Fruit fly (Drosophila melanogaster) ovary, adult (tissue): ENCODE results near the gene mh.

Source experiments
- CG17801 ChIP-seq: fragments of 200-800 bp; optimal IDR thresholded peaks from 2 replicates; lab custom pipeline; 2019; ENCODE audit warnings: missing biosample characterization, mild to moderate bottlenecking, missing genetic modification characterization, moderate library complexity; ENCODE audit not compliant: partially characterized antibody

Gene mh

DNA sequence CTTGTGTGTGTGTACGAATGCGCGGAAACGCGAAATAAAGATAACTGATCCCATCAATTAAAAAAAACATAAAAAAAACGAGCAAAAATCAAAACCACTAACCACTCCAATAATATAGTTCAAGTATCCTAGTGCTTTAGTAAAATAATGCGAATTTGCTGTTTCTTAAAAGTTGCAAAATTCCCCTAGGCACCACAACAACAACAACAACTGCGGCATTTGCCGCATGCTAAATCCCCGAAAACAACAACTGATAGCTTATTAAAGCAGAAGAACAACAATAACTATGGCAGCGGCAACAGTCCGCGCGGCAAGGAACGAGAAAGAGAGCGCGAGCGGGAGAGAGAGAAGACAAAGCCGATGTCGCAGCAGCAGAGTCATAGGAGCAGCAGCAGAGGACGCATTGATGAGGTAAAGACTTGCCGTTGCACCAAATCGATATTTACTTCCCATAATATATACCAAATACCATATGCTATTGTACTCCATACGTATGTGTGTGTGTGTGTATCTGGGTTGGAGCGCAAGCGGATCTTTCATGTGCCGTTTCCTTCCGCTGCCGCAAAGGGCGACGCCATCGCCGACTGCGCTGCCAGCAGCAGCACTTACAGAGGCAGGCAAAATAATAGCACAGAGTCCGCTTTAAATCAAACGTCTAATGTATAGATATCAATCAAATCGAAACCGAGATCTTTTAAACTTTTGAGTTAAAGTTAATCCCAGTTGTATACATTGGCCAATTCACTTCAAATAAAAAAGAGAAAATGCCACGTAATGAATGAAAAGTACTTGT is 8.0 kb upstream of the mh start:
- TF ChIP-seq CG17801 (GFP tag; lab: Kevin White, UChicago), result no peak

DNA sequence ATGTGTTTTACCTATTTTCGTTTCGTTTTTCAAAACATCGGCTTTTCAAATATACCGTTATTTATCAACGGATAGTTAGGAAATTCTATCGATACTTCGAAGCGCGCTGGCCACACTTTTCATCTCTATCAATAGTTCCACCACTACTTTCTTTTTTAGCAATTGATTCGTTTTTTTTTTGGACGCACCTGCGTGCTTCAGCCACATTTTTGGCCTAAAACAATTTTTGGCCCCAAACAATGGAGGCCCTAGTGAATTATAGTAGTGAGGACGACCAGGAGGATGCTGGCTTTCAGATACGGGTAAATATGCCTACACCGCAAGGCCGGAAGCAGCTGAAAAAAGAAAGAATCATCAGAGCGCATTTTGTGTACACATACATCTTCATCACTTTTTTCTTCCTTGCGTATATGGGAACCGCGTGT is 7.0 kb upstream of the mh start, which contains the start of gene CG6340:
Gene CG6340 (plus strand): TSS at position 139 of the 425 bp plus-strand sequence.
- peak; percentile 46 for TF ChIP-seq CG17801 (GFP tag; lab: Kevin White, UChicago)

DNA sequence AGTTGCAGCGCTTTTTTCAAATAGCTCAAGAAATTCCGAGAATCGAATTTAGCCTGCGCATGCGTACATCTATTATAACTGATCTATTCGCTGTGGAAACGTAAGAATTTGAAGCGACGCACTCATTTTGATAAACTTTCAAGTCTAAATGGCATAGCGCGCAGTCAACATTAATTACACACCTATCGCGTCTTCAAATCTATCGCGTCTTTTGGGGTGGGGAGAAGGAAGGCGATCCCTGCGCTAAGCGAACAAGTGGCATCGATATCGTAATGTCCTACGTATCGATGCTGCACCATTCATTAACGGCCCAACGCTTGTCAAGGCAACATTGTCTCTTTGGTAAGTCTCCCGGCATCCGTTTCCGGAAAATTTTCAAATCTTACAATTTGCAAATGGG is 591 bp upstream of the mh start, which contains the start of gene CG6324:
Gene CG6324 (plus strand): TSS at position 301 of the 400 bp plus-strand sequence.
- TF ChIP-seq CG17801 (GFP tag; lab: Kevin White, UChicago), result no peak

DNA sequence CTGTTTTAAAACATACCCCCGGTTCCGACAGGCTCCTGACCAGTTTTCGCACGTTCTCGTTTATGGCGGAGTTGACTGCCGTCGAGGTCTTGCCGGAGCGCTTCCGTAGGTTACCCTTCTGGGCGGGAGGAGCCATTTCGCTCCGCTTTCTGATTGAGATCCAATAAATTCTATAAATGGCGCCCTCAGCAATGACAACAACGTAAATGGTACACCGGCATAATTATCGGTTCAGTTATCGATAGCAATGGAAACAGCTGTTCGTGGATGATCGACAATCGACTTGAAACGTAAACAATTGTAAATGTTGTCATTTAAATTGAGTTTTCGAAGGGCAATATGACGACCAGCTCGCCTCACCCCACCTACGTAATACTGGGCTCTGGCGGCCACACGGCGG is 3.3 kb downstream of the mh start, which contains the start of the genes Grip128 and Alg14:
Gene Grip128 (minus strand): TSS at position 216 of the 400 bp plus-strand sequence.
Gene Alg14 (plus strand): TSS at position 261 of the 400 bp plus-strand sequence.
- no peak for TF ChIP-seq CG17801 (GFP tag; lab: Kevin White, UChicago)

DNA sequence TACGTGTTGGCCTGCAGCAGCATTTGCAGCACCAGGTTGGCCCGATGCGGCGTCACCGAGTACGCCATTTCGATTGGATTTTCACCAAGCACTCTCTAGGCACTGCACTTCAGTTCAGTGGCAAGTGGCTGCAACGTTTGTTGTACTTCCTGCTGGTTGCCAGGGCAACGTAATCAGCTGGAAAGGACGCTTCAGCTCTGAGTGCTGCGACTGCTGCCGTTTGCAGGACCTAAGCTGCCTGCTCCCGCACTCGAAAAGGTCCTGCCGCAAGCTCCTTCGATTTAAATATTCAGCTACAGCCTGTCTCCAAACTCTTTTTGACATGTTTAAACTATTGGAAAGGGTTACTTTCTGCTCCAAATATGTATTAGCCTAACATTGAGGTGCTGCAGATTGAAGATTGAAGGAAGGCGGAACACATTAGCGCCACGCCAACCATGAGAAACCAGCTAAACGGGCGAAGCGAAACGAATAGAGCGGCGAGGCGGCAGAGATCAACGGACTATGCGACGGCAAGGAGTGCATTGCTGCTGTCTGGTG is 7.7 kb downstream of the mh start, which contains the start of the genes CG15642 and CG15641:
Gene CG15642 (minus strand): TSS at position 356 of the 540 bp plus-strand sequence.
Gene CG15641 (plus strand): TSS at position 490 of the 540 bp plus-strand sequence.
- TF ChIP-seq CG17801 (GFP tag; lab: Kevin White, UChicago), result no peak

DNA sequence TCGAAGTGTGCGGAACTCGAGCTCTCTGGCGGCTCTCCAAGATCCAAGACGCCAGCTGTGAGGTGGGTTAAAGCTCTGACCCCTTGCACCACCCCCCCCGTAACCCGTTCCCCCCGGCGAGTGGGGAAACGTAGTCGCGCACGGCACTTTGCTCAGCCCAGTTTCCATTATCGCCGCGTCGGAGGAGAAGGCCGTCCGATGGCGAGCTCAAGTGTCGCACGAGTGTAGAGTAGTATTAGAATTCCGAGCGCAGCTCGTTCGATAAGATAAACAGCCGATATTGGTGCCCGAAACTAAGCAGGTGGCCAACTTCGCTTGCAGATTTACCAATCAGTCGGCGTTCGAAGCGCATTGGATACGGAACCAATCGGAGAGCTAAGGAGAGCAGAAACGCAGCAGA is 9.8 kb downstream of the mh start:
- TF ChIP-seq CG17801 (GFP tag; lab: Kevin White, UChicago), result no peak

DNA sequence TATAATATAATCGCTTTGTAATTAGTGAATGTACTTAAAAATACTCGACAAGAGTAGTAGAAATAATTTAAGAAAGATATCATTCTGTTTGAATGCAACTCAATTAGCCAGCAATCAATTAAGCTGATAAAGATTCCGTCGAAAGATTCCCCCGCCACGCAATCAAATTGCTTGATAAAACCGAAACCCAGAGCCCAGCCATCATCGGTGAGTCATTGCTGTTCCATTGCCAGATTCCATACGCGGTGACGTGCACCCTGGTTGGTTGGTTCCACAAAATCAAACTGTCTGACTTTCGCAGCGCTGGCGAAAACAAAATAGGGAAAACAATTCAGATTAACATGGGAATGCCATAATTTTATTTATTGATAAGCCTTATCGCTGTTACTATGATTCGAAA is 10.7 kb downstream of the mh start:
- no peak for TF ChIP-seq CG17801 (GFP tag; lab: Kevin White, UChicago)

DNA sequence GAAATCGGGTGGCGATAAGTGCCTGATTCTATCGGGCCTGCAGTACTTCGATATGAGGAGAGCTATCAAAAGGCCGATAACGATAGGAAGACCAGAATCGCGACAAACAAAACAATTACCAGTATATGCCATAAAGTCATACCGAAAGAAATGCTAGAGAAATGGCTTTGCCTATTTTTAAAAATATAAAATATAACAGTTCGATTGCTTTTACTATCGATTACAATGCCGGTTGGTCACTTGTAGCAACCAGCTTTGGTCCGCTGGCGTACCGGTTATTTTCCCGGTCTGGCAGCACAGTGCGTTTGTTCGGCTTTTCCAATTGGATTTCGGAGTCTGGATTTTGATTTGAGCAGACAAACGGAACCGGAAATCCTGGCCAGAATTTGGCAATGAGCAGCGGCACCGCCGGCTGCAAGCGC is 12.8 kb downstream of the mh start, which contains the start of the genes shtd, CG6294 and CG6299:
Gene shtd (minus strand): TSS at position 6 of the 422 bp plus-strand sequence.
Gene CG6294 (plus strand): TSS at position 287 of the 422 bp plus-strand sequence.
Gene CG6299 (plus strand): TSS at position 287 of the 422 bp plus-strand sequence.
- TF ChIP-seq CG17801 (GFP tag; lab: Kevin White, UChicago), result no peak

DNA sequence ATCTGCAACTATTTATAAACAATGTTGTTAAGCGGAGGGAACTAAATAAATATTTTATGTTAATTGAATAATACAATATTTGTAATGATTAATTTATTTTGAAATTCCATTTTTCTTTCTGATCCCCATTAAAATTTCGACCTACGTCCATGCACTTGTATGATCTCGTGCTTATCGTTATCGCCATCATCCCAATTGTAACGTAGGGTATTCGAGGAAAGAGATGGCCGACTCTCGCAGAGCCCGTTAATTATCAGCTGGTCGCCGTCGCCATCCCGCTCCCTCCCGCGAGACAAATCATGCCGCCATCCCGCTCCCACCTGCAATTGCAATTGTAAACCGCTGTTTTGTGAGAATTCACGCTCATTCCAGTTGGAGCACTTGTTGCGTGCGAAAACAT is 22.1 kb downstream of the mh start, which contains the start of gene CG11655:
Gene CG11655 (plus strand): TSS at position 351 of the 400 bp plus-strand sequence.
- TF ChIP-seq CG17801 (GFP tag; lab: Kevin White, UChicago), result peak; percentile 50

DNA sequence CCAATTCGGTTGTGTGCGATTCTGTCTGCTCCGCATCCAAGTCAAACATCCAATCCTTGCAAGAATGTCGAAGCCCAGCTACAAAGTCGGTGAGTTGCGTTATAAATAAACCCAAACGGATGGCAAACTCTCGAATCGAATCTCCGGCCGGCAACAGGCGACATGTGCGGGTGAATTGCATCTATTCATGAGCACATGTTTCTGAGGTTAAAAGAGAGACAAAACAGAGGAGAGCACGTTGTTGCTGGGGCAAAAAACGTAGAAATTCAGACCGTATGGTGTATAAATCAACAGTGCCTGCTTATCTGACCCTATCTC is 24.9 kb downstream of the mh start:
- no peak for TF ChIP-seq CG17801 (GFP tag; lab: Kevin White, UChicago)

DNA sequence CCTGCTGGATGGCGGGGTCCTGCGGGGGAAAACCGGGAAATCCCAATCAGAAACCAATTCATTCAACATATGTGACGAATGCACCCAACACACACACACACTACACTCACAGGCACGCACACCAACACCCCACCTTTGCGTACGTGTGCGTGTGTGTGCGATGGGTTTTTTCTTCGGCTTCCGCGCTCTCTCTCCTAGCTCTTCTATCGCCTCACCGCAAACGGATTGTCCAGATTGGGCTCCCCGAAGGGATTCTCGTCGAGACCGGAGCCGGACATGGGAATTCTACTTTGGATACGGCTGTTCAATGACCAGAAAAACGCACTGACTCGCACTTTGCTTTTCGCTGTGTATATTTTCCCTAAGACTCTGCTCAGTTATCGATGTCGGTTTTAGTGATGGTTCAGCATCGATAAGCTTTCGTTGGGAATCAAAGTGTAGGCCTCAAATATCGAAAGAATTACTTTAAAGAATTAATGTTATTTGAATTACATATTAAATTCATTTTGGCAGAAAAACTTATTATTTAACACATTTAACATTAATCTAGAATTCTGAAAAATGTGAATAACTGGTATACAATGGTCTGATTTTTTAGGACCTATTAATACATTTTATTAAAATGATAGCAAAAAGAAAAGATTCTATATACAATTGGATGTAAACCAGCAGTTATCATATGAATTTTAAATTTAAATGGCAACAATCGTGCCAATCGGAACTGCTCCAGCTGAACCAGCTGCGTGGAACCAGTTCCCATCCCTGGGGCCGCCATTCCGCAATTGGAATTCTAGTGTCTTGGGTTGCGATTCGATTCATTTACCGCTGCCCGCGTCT is 25.5 kb downstream of the mh start, which contains the start of the genes Scamp and Ahcy:
Gene Scamp (minus strand): TSS at position 394 of the 837 bp plus-strand sequence.
Gene Ahcy (plus strand): TSS at position 772 of the 837 bp plus-strand sequence.
- no peak for TF ChIP-seq CG17801 (GFP tag; lab: Kevin White, UChicago)

DNA sequence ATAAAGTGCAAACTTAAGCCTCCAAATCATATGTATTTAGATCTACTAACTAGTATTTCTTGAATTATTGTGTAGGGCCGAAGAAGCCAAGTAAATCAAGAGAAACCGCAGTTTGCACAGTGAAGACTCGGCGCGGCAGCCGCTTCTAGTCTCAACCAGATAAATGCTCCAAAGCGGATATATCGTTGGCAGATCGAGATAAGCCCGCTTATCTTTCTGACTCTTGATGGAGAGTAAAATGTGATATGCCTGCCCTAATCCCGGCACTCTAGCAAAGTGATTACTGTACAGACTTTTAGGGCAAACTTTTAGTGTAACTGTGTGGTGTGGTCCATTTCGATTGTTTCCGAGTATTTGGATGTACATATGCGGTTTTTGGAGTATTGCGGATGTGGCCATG is 26.4 kb downstream of the mh start:
- TF ChIP-seq CG17801 (GFP tag; lab: Kevin White, UChicago), result no peak

DNA sequence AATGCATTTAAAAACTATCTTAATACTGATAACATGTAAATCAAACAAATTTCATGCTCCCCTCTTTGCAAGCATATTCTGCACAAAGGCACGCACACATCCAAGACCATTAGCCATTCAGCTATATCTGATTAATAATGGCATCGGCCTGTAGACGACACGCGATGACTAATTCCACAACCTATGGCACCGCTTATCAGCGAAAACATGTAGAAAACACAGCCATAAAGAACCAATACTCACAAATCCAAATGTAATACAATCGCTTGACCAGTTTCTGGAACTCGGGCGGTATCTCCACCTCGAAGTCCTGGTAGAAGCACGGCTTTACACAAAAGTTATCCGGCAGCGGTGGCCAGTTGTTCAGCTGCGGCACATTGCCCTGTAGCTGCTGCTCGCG is 27.1 kb downstream of the mh start:
- TF ChIP-seq CG17801 (GFP tag; lab: Kevin White, UChicago), result no peak

DNA sequence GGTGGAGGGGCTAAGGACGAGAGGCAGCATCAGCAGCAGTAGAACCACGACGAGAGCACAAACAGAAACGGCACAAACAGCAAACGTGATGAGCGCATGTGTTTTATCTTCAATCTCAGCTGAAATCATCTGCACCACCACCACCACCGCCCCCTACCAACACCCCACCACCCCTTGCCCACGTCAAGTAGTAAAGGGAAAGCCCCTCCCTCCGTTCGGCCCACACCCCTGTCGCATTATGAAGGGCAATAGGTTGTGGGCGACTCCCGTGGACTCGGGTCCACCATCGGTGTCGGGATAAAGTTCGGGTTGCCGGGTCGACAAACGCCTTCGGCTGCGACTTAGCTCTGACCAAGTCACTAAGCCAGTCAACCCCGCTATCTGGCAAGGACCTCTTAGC is 31.7 kb downstream of the mh start:
- no peak for TF ChIP-seq CG17801 (GFP tag; lab: Kevin White, UChicago)
